Worm (Caenorhabditis elegans): Measurements from ENCODE around the gene Y38H6C.23.

ce11 chrV:20595653-20596052 is 39.5 kb upstream of the Y38H6C.23 start, which contains the start of gene F26F2.11:
- TF ChIP-seq snpc-4 (tag; optimal IDR thresholded peaks at IDR 0.05) (no peak), ztf-11 (tag; optimal IDR thresholded peaks at IDR 0.05) (no peak), ceh-82 (tag; optimal IDR thresholded peaks at IDR 0.05) (no peak), ZK546.5 (tag; optimal IDR thresholded peaks at IDR 0.05) (no peak), unc-39 (tag; optimal IDR thresholded peaks at IDR 0.05) (no peak), egl-27 (tag; optimal IDR thresholded peaks at IDR 0.05) (no peak), skn-1 (tag; optimal IDR thresholded peaks at IDR 0.05) (no peak), R02D3.7 (tag; optimal IDR thresholded peaks at IDR 0.05) (no peak)
